Worm (Caenorhabditis elegans) whole organism, midembryonic: ENCODE results near the gene srh-89.

Experiments
- T22C8.4 ChIP-seq: fragments of 200-800 bp; sonication (Bioruptor generic); IDR thresholded peaks from 2 replicates; pipeline ENCODE4 v1.3.6; 2022; ENCODE audit warnings: missing genetic modification characterization, missing compliant biosample characterization
- cog-1 ChIP-seq: sonication (generic microtip); optimal IDR thresholded peaks from 2 replicates; lab custom pipeline; 2016; ENCODE audit warnings: missing genetic modification characterization, missing compliant biosample characterization
- flt-1 ChIP-seq: fragments of 200-800 bp; sonication (Bioruptor generic); IDR thresholded peaks from 2 replicates; pipeline ENCODE4 v1.3.6; 2022; ENCODE audit warnings: missing genetic modification characterization, missing compliant biosample characterization
- klf-2 ChIP-seq: fragments of 200-800 bp; sonication (Bioruptor generic); conservative IDR thresholded peaks from 2 replicates; pipeline ENCODE4 v1.3.6; 2022; ENCODE audit warnings: missing genetic modification reagents, missing genetic modification characterization, missing compliant biosample characterization
- med-1 ChIP-seq: sonication (generic microtip); optimal IDR thresholded peaks from 2 replicates; lab custom pipeline; 2017; ENCODE audit warnings: missing genetic modification characterization, mild to moderate bottlenecking, missing compliant biosample characterization, antibody characterized with exemption, missing genetic modification reagents; ENCODE audit not compliant: insufficient read depth
- ref-1 ChIP-seq: fragments of 200-800 bp; sonication (Bioruptor generic); conservative IDR thresholded peaks from 2 replicates; pipeline ENCODE4 v1.3.6; 2022; ENCODE audit warnings: missing genetic modification reagents, missing genetic modification characterization, missing compliant biosample characterization
- tab-1 ChIP-seq: fragments of 200-800 bp; sonication (Bioruptor generic); IDR thresholded peaks from 2 replicates; pipeline ENCODE4 v1.3.6; 2022; ENCODE audit warnings: missing genetic modification characterization, missing compliant biosample characterization
- ztf-23 ChIP-seq: fragments of 200-800 bp; sonication (Bioruptor generic); IDR thresholded peaks from 2 replicates; pipeline ENCODE4 v1.3.6; 2022; ENCODE audit warnings: missing genetic modification reagents, missing genetic modification characterization, missing compliant biosample characterization
- ztf-29 ChIP-seq: fragments of 200-800 bp; sonication (Bioruptor generic); IDR thresholded peaks from 2 replicates; pipeline ENCODE4 v1.3.6; 2022; ENCODE audit warnings: missing genetic modification reagents, missing genetic modification characterization, missing compliant biosample characterization

The srh-89 gene

DNA sequence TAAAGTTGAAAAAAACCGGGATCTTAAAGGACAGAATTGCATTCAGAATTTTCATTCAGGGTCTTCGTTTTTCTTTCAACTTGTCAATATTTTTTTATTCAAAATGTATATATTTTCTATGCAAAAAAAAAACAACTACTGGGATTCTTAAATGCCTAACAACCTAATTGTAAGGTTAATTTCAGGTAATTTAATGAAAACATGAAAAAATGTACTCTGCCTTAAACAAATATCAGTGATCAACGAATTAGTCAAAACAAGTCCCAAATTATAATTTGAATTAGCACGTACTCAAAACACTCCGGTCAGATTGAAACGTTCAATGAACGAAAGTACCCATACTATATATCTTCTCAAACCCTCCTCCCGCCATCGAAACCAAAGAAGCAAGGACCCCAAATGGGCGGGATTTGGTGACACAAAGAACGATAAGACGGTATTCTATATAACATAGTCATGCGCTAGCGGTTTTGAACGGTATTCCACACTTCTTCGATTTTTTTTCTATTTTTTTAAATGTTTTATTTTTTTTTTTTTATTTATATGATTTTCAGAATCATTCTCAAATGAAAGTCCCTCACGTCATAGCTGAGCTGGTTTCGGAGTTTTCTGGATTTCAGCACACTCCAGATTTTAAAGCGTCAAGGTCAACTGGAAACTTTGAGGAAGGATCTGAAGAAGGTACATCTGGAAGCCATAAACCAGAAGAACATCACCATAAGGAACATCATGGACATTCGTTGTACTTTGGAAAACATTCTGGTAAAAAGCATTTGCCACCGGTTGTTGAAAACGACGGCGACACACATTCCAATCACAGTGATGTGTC lies 29.0 kb downstream of the srh-89 start, which contains the start of the genes ddo-2 and F25E5.8:
Gene ddo-2 (minus strand): TSS at position 330 of the 829 bp plus-strand sequence.
Gene F25E5.8 (plus strand): TSS at position 555 of the 829 bp plus-strand sequence.
- TF ChIP-seq ztf-23 (GFP tag; lab: Robert Waterston, UW) (no peak), flt-1 (no peak), T22C8.4 (GFP tag; lab: Robert Waterston, UW) (no peak), ref-1 (GFP tag; lab: Robert Waterston, UW) (no peak), cog-1 (tag; lab: Kevin White, UChicago) (no peak), ztf-29 (no peak), med-1 (no peak), klf-2 (GFP tag; lab: Robert Waterston, UW) (no peak), tab-1 (GFP tag; lab: Robert Waterston, UW) (no peak)

DNA sequence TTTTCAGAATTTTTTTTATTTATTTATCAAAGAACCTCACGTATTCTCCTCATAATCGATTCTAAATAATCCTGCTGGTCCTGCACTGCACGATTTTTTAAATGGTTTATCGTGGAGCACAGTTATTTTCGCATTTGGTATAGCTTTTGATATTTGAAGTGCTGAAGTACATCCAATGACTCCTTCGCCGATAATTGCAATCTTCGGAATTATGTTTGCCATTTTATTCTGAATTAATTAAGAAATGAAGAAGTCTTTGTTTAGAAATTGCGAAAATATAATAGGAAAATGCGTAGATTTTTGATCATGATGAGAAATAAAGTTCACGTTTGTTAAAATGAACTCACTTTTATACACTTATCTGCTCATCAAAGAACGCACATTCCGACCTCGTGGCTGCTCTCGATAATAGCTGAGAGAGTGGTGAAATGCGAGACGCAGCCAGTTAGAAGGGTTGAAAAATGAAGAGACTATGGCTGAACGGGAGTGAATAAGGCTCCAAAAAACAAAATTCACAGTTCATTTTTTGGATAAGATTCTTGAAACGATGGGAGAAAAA lies 29.7 kb downstream of the srh-89 start:
- TF ChIP-seq klf-2 (GFP tag; lab: Robert Waterston, UW) (no peak), ref-1 (GFP tag; lab: Robert Waterston, UW) (no peak), tab-1 (GFP tag; lab: Robert Waterston, UW) (no peak), flt-1 (no peak), med-1 (no peak), ztf-29 (no peak), cog-1 (tag; lab: Kevin White, UChicago) (no peak), T22C8.4 (GFP tag; lab: Robert Waterston, UW) (no peak), ztf-23 (GFP tag; lab: Robert Waterston, UW) (no peak)

DNA sequence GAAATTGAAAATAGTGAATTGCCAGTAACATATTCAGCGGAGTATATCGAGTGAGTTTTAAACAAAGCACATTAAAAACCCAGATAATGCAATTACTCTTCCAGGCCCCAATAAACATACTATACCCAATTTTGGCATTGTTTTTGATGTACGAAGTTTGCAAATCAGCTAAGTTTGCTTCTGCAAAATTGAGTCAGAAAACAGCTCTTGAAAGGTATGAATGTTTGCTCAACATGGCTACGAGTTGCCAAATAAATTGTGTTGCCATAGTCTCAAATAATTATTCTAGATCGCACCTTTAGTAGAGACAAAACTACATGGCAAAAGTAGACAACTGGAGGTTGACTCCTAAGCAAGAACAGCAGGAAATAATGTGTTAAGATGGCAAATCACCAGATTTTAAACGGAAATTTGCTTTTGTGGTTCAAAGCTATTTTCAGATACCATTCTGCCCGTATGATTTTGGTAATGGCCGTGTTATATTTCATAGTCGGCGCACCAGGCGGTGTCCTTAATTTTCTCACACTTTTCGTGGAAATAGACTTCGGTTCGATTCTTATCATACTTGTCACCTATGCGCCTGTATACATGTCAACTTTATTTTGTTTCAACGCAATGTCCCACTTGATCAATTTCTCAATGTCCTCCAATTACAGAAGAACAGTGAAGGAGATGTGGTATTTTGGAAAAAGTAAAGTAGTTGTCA lies 32.0 kb downstream of the srh-89 start:
- TF ChIP-seq ref-1 (GFP tag; lab: Robert Waterston, UW) (no peak), klf-2 (GFP tag; lab: Robert Waterston, UW) (no peak), ztf-29 (no peak), med-1 (no peak), ztf-23 (GFP tag; lab: Robert Waterston, UW) (no peak), flt-1 (no peak), tab-1 (GFP tag; lab: Robert Waterston, UW) (no peak), cog-1 (tag; lab: Kevin White, UChicago) (no peak), T22C8.4 (GFP tag; lab: Robert Waterston, UW) (no peak)

DNA sequence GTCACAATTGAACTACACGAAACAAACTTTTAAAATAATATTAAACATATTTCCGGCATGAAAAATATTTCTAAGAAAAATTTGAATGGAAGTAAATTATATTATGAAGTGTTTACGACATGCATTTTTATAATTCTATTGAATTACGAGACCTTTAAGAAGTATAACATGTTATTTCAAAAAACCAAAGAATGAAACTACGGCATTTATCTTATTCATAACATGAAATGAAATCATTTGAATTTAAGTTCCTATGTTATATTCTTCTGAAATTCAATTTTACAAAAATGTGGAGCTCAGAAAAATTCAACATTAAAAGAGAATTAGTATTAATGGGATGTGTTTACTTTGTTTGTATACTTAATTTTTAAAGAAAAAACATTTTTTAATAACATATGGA lies 33.6 kb downstream of the srh-89 start, which contains the start of gene srw-71:
Gene srw-71 (minus strand): TSS at position 101 of the 400 bp plus-strand sequence.
- TF ChIP-seq ztf-23 (GFP tag; lab: Robert Waterston, UW) = no peak
- TF ChIP-seq ztf-29 = no peak
- no peak for TF ChIP-seq T22C8.4 (GFP tag; lab: Robert Waterston, UW)
- no peak for TF ChIP-seq tab-1 (GFP tag; lab: Robert Waterston, UW)
- TF ChIP-seq flt-1 = no peak
- no peak for TF ChIP-seq cog-1 (tag; lab: Kevin White, UChicago)
- TF ChIP-seq med-1 = no peak
- no peak for TF ChIP-seq klf-2 (GFP tag; lab: Robert Waterston, UW)
- TF ChIP-seq ref-1 (GFP tag; lab: Robert Waterston, UW) = no peak

DNA sequence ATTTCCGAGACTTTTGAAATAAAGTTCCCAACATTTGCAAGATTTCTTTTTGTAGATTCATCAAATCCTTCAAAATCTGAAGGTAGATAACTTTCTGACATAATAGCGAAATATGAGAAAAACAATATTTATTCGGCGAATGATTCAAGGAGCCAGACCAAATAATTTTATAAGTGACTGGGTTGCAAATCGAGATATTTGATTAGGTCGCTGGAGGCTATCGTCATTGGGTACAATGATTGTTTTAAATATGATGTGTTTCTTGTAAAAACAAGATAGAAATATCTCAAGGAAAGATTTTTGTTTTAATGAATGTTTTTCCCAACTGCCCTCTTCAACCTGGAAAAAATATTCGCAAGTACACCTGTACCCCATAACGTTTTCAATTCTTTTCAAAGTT lies 35.7 kb downstream of the srh-89 start, which contains the start of gene srw-69:
Gene srw-69 (minus strand): TSS at position 101 of the 400 bp plus-strand sequence.
- TF ChIP-seq tab-1 (GFP tag; lab: Robert Waterston, UW) = no peak
- no peak for TF ChIP-seq flt-1
- TF ChIP-seq ztf-29 = no peak
- no peak for TF ChIP-seq med-1
- TF ChIP-seq T22C8.4 (GFP tag; lab: Robert Waterston, UW) = no peak
- no peak for TF ChIP-seq klf-2 (GFP tag; lab: Robert Waterston, UW)
- no peak for TF ChIP-seq cog-1 (tag; lab: Kevin White, UChicago)
- TF ChIP-seq ref-1 (GFP tag; lab: Robert Waterston, UW) = no peak
- no peak for TF ChIP-seq ztf-23 (GFP tag; lab: Robert Waterston, UW)

DNA sequence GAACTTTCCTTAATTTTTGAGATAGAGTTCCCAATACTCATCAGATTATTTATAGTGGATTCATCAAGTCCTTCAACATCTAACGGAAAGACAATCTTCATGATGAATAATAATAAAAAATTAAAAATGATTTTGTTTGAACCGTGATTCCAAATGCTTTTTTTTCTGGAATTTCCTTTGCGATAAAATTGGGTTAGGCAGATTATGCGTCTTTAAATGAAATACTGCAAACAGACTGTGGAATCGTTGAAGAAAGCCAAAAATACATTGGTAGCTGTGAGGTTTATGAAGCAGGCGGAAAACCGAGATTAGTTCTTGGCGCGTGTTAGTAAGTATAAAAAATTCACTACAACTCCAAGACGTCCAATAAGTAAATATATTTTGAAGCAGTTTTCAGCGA lies 38.0 kb downstream of the srh-89 start, which contains the start of gene srw-68:
Gene srw-68 (minus strand): TSS at position 101 of the 400 bp plus-strand sequence.
- no peak for TF ChIP-seq flt-1

DNA sequence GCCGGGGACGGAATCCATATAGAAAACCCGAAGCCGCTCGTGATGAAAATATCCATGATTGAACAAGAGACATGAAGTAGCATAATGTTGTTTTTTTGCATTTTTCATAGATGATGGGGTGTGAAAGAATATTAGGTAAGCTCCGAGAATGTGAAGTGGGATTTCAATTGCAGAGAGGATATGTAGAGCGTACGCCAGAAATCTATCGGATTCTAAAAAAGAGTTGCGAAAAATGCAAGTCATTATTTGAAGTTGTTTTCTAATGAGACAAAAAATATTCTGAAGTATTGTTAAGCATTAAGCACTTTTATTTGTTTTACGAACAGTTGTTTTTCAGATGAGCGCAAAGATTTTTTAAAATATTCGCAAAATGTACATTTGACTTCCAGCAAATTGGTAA lies 40.3 kb downstream of the srh-89 start, which contains the start of gene F18E3.10:
Gene F18E3.10 (minus strand): TSS at position 101 of the 400 bp plus-strand sequence.
- no peak for TF ChIP-seq tab-1 (GFP tag; lab: Robert Waterston, UW)
- TF ChIP-seq ztf-23 (GFP tag; lab: Robert Waterston, UW) = no peak
- no peak for TF ChIP-seq ztf-29
- no peak for TF ChIP-seq klf-2 (GFP tag; lab: Robert Waterston, UW)
- TF ChIP-seq T22C8.4 (GFP tag; lab: Robert Waterston, UW) = no peak
- TF ChIP-seq cog-1 (tag; lab: Kevin White, UChicago) = no peak
- TF ChIP-seq ref-1 (GFP tag; lab: Robert Waterston, UW) = no peak
- TF ChIP-seq flt-1 = no peak
- no peak for TF ChIP-seq med-1

DNA sequence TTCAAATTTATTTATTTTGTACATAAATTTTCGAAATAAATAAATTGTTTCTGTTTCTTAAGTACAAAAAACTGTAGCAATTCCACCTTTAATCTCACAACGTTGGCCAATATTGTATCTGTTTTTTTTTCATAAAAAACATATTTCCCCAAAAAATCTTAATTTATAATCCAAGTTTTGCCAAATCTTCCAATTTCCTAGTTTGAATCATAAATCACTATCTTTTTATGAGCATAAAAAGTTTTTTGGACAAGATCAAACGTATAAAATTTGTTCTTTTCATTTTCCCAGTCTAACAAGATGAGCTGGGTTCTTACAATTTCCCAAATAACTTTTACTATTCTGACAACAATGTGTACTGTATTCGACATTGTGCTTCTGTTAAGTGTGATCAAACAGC lies 44.4 kb downstream of the srh-89 start, which contains the start of gene srxa-4:
Gene srxa-4 (plus strand): TSS at position 301 of the 400 bp plus-strand sequence.
- no peak for TF ChIP-seq med-1
- TF ChIP-seq ref-1 (GFP tag; lab: Robert Waterston, UW) = no peak
- no peak for TF ChIP-seq flt-1
- TF ChIP-seq T22C8.4 (GFP tag; lab: Robert Waterston, UW) = no peak
- no peak for TF ChIP-seq tab-1 (GFP tag; lab: Robert Waterston, UW)
- no peak for TF ChIP-seq klf-2 (GFP tag; lab: Robert Waterston, UW)
- TF ChIP-seq ztf-29 = no peak
